Fruit fly (Drosophila melanogaster): ENCODE data around the gene CG32246.

The CG32246 gene

DNA sequence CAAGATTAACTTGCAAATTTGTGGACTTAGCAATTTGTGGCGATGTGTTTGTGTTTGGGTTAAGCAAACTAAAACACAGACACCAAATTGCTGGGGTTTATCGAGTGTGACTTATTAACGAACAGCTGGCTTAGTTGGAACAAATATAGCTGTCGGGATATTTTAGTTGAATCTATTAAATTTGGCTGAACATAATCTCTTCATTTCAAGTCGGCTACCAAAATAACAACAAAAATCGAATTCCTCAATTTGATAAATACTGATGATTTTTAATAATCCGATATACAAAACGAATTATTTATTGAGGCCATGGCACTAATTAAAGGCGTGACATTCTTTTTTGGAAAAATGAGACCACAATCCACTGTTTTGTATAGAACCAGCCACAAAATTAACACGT lies 46.3 kb downstream of the CG32246 start, which contains the start of gene CG32236:
TSS of gene CG32236 (minus strand) at position 101 of the 400 bp plus-strand sequence.
- TF ChIP-seq CG12605 (GFP tag; IDR thresholded peaks at IDR 0.05) (no peak), Pif1B (GFP tag; optimal IDR thresholded peaks at IDR 0.05) (no peak), CG8301 (tag; optimal IDR thresholded peaks at IDR 0.05) (no peak), CG13204 (GFP tag; optimal IDR thresholded peaks at IDR 0.05) (no peak), CG34367 (tag; optimal IDR thresholded peaks at IDR 0.05) (no peak), CG9948 (tag; optimal IDR thresholded peaks at IDR 0.05) (no peak), Pif1A (GFP tag; optimal IDR thresholded peaks at IDR 0.05) (no peak), EcR (GFP tag; optimal IDR thresholded peaks at IDR 0.05) (no peak), CG17806 (tag; optimal IDR thresholded peaks at IDR 0.05) (no peak), CG10348 (GFP tag; IDR thresholded peaks at IDR 0.05) (no peak), CG32121 (GFP tag; IDR thresholded peaks at IDR 0.05) (no peak)

All from whole organism, pupa.